Fruit fly (Drosophila melanogaster) whole organism, embryonic: ENCODE results near the gene Arp6.

Experiments
- Awh ChIP-seq: fragments of 200-800 bp; sonication (Bioruptor generic); IDR thresholded peaks from 2 replicates; pipeline ENCODE4, ENCODE4 v1.3.6; 2022; ENCODE audit warnings: missing biosample characterization, missing genetic modification characterization
- B-H2 ChIP-seq: fragments of 200-800 bp; sonication (Bioruptor generic); optimal IDR thresholded peaks from 2 replicates; lab custom pipeline; 2018; ENCODE audit warnings: missing biosample characterization, mild to moderate bottlenecking, missing genetic modification characterization
- CG10366 ChIP-seq: fragments of 200-800 bp; sonication (Bioruptor generic); IDR thresholded peaks from 2 replicates; pipeline ENCODE4 v1.3.6; 2022; ENCODE audit warnings: missing biosample characterization, missing genetic modification characterization
- CG10565 ChIP-seq: fragments of 200-800 bp; sonication (Bioruptor generic); optimal IDR thresholded peaks from 3 replicates; lab custom pipeline; 2016; ENCODE audit warnings: missing biosample characterization, mild to moderate bottlenecking, missing genetic modification characterization
- CG13287 ChIP-seq: fragments of 200-800 bp; sonication (Bioruptor generic); IDR thresholded peaks from 2 replicates; pipeline ENCODE4 v1.3.6; 2022; ENCODE audit warnings: missing biosample characterization, missing genetic modification characterization; ENCODE audit not compliant: partially characterized antibody
- CG13894 ChIP-seq: fragments of 200-800 bp; sonication (Bioruptor generic); optimal IDR thresholded peaks from 3 replicates; lab custom pipeline; 2018; ENCODE audit warnings: missing biosample characterization, mild to moderate bottlenecking, missing genetic modification characterization, moderate library complexity
- CG14710 ChIP-seq: fragments of 200-800 bp; sonication (Bioruptor generic); optimal IDR thresholded peaks from 3 replicates; lab custom pipeline; 2019; ENCODE audit warnings: missing biosample characterization, mild to moderate bottlenecking, missing genetic modification characterization, moderate library complexity
- CG17361 ChIP-seq: fragments of 200-800 bp; sonication (Bioruptor generic); IDR thresholded peaks from 3 replicates; pipeline ENCODE4 v1.3.6; 2022; ENCODE audit warnings: missing biosample characterization, missing genetic modification characterization
- CG17385 ChIP-seq: fragments of 200-800 bp; sonication (Bioruptor generic); optimal IDR thresholded peaks from 3 replicates; lab custom pipeline; 2018; ENCODE audit warnings: missing biosample characterization, mild to moderate bottlenecking, missing genetic modification characterization
- CG18764 ChIP-seq: fragments of 200-800 bp; sonication (Bioruptor generic); optimal IDR thresholded peaks from 3 replicates; lab custom pipeline; 2016; ENCODE audit warnings: missing biosample characterization, missing genetic modification characterization
- CG2678 ChIP-seq: fragments of 200-800 bp; sonication (Bioruptor generic); optimal IDR thresholded peaks from 3 replicates; lab custom pipeline; 2019; ENCODE audit warnings: missing biosample characterization, mild to moderate bottlenecking, missing genetic modification characterization, moderate library complexity
- CG30020 ChIP-seq: fragments of 200-800 bp; optimal IDR thresholded peaks from 2 replicates; lab custom pipeline; 2019; ENCODE audit warnings: missing biosample characterization, mild to moderate bottlenecking, missing genetic modification characterization, moderate library complexity
- CG30431 ChIP-seq: fragments of 200-800 bp; sonication (Bioruptor generic); optimal IDR thresholded peaks from 2 replicates; lab custom pipeline; 2017; ENCODE audit warnings: missing biosample characterization, missing genetic modification characterization
- CG3163 ChIP-seq: fragments of 200-800 bp; sonication (Bioruptor generic); optimal IDR thresholded peaks from 3 replicates; lab custom pipeline; 2016; ENCODE audit warnings: missing biosample characterization, missing genetic modification characterization
- CG34224 ChIP-seq: fragments of 200-800 bp; sonication (Bioruptor generic); IDR thresholded peaks from 3 replicates; pipeline ENCODE4 v1.3.6; 2022; ENCODE audit warnings: missing biosample characterization, missing genetic modification characterization; ENCODE audit not compliant: partially characterized antibody
- CG3995 ChIP-seq: fragments of 200-800 bp; sonication (Bioruptor generic); optimal IDR thresholded peaks from 3 replicates; lab custom pipeline; 2016; ENCODE audit warnings: missing biosample characterization, missing genetic modification characterization
- CG7271 ChIP-seq: fragments of 200-800 bp; sonication (Bioruptor generic); optimal IDR thresholded peaks from 2 replicates; lab custom pipeline; 2018; ENCODE audit warnings: missing biosample characterization, mild to moderate bottlenecking, missing genetic modification characterization, moderate library complexity
- CG7745 ChIP-seq: fragments of 200-800 bp; sonication (Bioruptor generic); optimal IDR thresholded peaks from 2 replicates; lab custom pipeline; 2018; ENCODE audit warnings: missing biosample characterization, mild to moderate bottlenecking, missing genetic modification characterization, moderate library complexity
- CG9727 ChIP-seq: fragments of 200-800 bp; sonication (Bioruptor generic); optimal IDR thresholded peaks from 3 replicates; lab custom pipeline; 2017; ENCODE audit warnings: missing biosample characterization, mild to moderate bottlenecking, missing genetic modification characterization
- CG9797 ChIP-seq: fragments of 200-800 bp; sonication (Bioruptor generic); optimal IDR thresholded peaks from 3 replicates; lab custom pipeline; 2018; ENCODE audit warnings: missing biosample characterization, mild to moderate bottlenecking, missing genetic modification characterization
- D ChIP-seq, 2 experiments: fragments of 200-800 bp in 1 of 2; fragments of >200 bp in 1 of 2; sonication (Bioruptor generic) in 1 of 2; optimal IDR thresholded peaks; 2 replicates in 1 of 2; 3 replicates in 1 of 2; lab custom pipeline; 2017; ENCODE audit warnings: mild to moderate bottlenecking in 1 of 2, missing biosample characterization in 1 of 2, missing genetic modification characterization in 1 of 2, missing genetic modification reagents in 1 of 2
- D19A ChIP-seq: fragments of 200-800 bp; optimal IDR thresholded peaks from 3 replicates; lab custom pipeline; 2019; ENCODE audit warnings: missing biosample characterization, mild to moderate bottlenecking, missing genetic modification characterization, moderate library complexity
- Dp ChIP-seq: fragments of 200-800 bp; sonication (Bioruptor generic); optimal IDR thresholded peaks from 2 replicates; lab custom pipeline; 2018; ENCODE audit warnings: missing biosample characterization, mild to moderate bottlenecking, missing genetic modification characterization, moderate library complexity
- Dref ChIP-seq: fragments of 200-800 bp; sonication (Bioruptor generic); IDR thresholded peaks from 2 replicates; pipeline ENCODE4 v1.3.6; 2022; ENCODE audit warnings: missing biosample characterization, missing genetic modification characterization
- Jarid2 ChIP-seq: fragments of 200-800 bp; sonication (Bioruptor generic); optimal IDR thresholded peaks from 3 replicates; lab custom pipeline; 2017; ENCODE audit warnings: mild to moderate bottlenecking, missing biosample characterization, missing genetic modification reagents, missing genetic modification characterization
- Opbp ChIP-seq: fragments of 200-800 bp; sonication (Bioruptor generic); IDR thresholded peaks from 3 replicates; pipeline ENCODE4 v1.3.6; 2022; ENCODE audit warnings: missing biosample characterization, missing genetic modification characterization; ENCODE audit not compliant: partially characterized antibody
- Rfx ChIP-seq: fragments of 200-800 bp; sonication (Bioruptor generic); IDR thresholded peaks from 2 replicates; pipeline ENCODE4 v1.3.6; 2022; ENCODE audit warnings: missing biosample characterization, missing genetic modification characterization
- Sox102F ChIP-seq: fragments of 200-800 bp; sonication (Bioruptor generic); optimal IDR thresholded peaks from 2 replicates; lab custom pipeline; 2018; ENCODE audit warnings: missing biosample characterization, mild to moderate bottlenecking, missing genetic modification characterization, moderate library complexity
- Sry-δ ChIP-seq: fragments of 200-800 bp; sonication (Bioruptor generic); optimal IDR thresholded peaks from 2 replicates; lab custom pipeline; 2016; ENCODE audit warnings: missing biosample characterization, missing genetic modification characterization
- Vsx1 ChIP-seq: fragments of 200-800 bp; sonication (Bioruptor generic); optimal IDR thresholded peaks from 2 replicates; lab custom pipeline; 2017; ENCODE audit warnings: missing biosample characterization, mild to moderate bottlenecking, missing genetic modification characterization, missing genetic modification reagents
- ab ChIP-seq: fragments of 200-800 bp; sonication (Bioruptor generic); optimal IDR thresholded peaks from 2 replicates; lab custom pipeline; 2016; ENCODE audit warnings: missing biosample characterization, missing genetic modification characterization
- disco-r ChIP-seq: fragments of 200-800 bp; sonication (Bioruptor generic); optimal IDR thresholded peaks from 2 replicates; lab custom pipeline; 2016; ENCODE audit warnings: missing biosample characterization, missing genetic modification characterization
- dmrt99B ChIP-seq: fragments of 200-800 bp; sonication (Bioruptor generic); optimal IDR thresholded peaks from 2 replicates; lab custom pipeline; 2018; ENCODE audit warnings: missing biosample characterization, mild to moderate bottlenecking, missing genetic modification characterization, moderate library complexity
- esg ChIP-seq: fragments of 200-800 bp; sonication (Bioruptor generic); conservative IDR thresholded peaks from 2 replicates; pipeline ENCODE4 v1.3.6; 2022; ENCODE audit warnings: missing biosample characterization, missing genetic modification characterization
- gfzf ChIP-seq: fragments of 200-800 bp; sonication (Bioruptor generic); optimal IDR thresholded peaks from 2 replicates; lab custom pipeline; 2016; ENCODE audit warnings: missing biosample characterization, mild to moderate bottlenecking, missing genetic modification characterization, moderate library complexity
- gro ChIP-seq: fragments of 200-800 bp; sonication (Bioruptor generic); optimal IDR thresholded peaks from 2 replicates; lab custom pipeline; 2016; ENCODE audit warnings: missing biosample characterization, missing genetic modification characterization
- gt ChIP-seq: fragments of 200-800 bp; sonication (Bioruptor generic); IDR thresholded peaks from 2 replicates; pipeline ENCODE4 v1.3.6; 2022; ENCODE audit warnings: missing biosample characterization, missing genetic modification characterization
- hb ChIP-seq: fragments of 200-800 bp; sonication (Bioruptor generic); IDR thresholded peaks from 3 replicates; pipeline ENCODE4 v1.3.6; 2022; ENCODE audit warnings: missing biosample characterization, missing genetic modification characterization; ENCODE audit not compliant: partially characterized antibody
- jigr1 ChIP-seq: fragments of 200-800 bp; sonication (Bioruptor generic); IDR thresholded peaks from 3 replicates; pipeline ENCODE4 v1.3.6; 2022; ENCODE audit warnings: missing biosample characterization, missing genetic modification characterization
- klu ChIP-seq: fragments of 200-800 bp; sonication (Bioruptor generic); IDR thresholded peaks from 2 replicates; pipeline ENCODE4 v1.3.6; 2022; ENCODE audit warnings: missing biosample characterization, missing genetic modification characterization
- oc ChIP-seq: fragments of 200-800 bp; sonication (Bioruptor generic); optimal IDR thresholded peaks from 2 replicates; lab custom pipeline; 2018; ENCODE audit warnings: missing biosample characterization, mild to moderate bottlenecking, missing genetic modification characterization, moderate library complexity
- onecut ChIP-seq: fragments of 200-800 bp; sonication (Bioruptor generic); IDR thresholded peaks from 2 replicates; pipeline ENCODE4 v1.3.6; 2022; ENCODE audit warnings: missing biosample characterization, missing genetic modification characterization
- prd ChIP-seq, 3 experiments: fragments of >200 bp in 2 of 3; fragments of 200-800 bp in 1 of 3; sonication (Bioruptor generic) in 1 of 3; optimal IDR thresholded peaks in 2 of 3; IDR thresholded peaks in 1 of 3; 2 replicates in 2 of 3; 3 replicates in 1 of 3; pipeline versions ENCODE4 v1.3.6 to Lab custom; 2017 to 2022; ENCODE audit warnings: missing biosample characterization in 1 of 3, missing genetic modification characterization in 1 of 3
- row ChIP-seq: fragments of 200-800 bp; sonication (Bioruptor generic); IDR thresholded peaks from 3 replicates; pipeline ENCODE4 v1.3.6; 2022; ENCODE audit warnings: missing biosample characterization, missing genetic modification characterization
- sisA ChIP-seq: fragments of 200-800 bp; sonication (Bioruptor generic); IDR thresholded peaks from 2 replicates; pipeline ENCODE4 v1.3.6; 2022; ENCODE audit warnings: missing biosample characterization, missing genetic modification characterization
- stc ChIP-seq: fragments of 200-800 bp; sonication (Bioruptor generic); IDR thresholded peaks from 2 replicates; pipeline ENCODE4 v1.3.6; 2022; ENCODE audit warnings: missing biosample characterization, missing genetic modification characterization
- tna ChIP-seq: fragments of 200-800 bp; sonication (Bioruptor generic); IDR thresholded peaks from 2 replicates; pipeline ENCODE4 v1.3.6; 2022; ENCODE audit warnings: missing biosample characterization, missing genetic modification characterization; ENCODE audit not compliant: partially characterized antibody
- unc-4 ChIP-seq: fragments of 200-800 bp; sonication (Bioruptor generic); IDR thresholded peaks from 2 replicates; pipeline ENCODE4 v1.3.6; 2022; ENCODE audit warnings: missing biosample characterization, missing genetic modification characterization; ENCODE audit not compliant: partially characterized antibody
- wor ChIP-seq: fragments of 200-800 bp; sonication (Bioruptor generic); IDR thresholded peaks from 2 replicates; pipeline ENCODE4 v1.3.6; 2022; ENCODE audit warnings: missing biosample characterization, missing genetic modification characterization
- zf30C ChIP-seq: fragments of 200-800 bp; sonication (Bioruptor generic); optimal IDR thresholded peaks from 3 replicates; lab custom pipeline; 2018; ENCODE audit warnings: missing biosample characterization, mild to moderate bottlenecking, missing genetic modification characterization

Arp6 gene

dm6 chrX:15710751-15711179 is 26.2 kb downstream of the Arp6 start:
- no peak for TF ChIP-seq CG34224 (GFP tag; lab: Robert Waterston, UW)
- peak; percentile 23; the same call in 1 of the 3 replicates for TF ChIP-seq CG17361 (GFP tag; lab: Robert Waterston, UW)
- no peak for TF ChIP-seq CG10366 (GFP tag; lab: Robert Waterston, UW)
- no peak for TF ChIP-seq D19A (tag; lab: Kevin White, UChicago)
- TF ChIP-seq zf30C, result no peak
- no peak for TF ChIP-seq CG17385
- TF ChIP-seq onecut, result no peak
- TF ChIP-seq jigr1, result no peak
- no peak for TF ChIP-seq CG10565 (GFP tag; lab: Kevin White, UChicago)
- TF ChIP-seq disco-r (GFP tag; lab: Kevin White, UChicago), result no peak
- peak; percentile 20 for TF ChIP-seq CG30020 (tag; lab: Kevin White, UChicago)
- TF ChIP-seq Rfx (GFP tag; lab: Robert Waterston, UW), result no peak
- TF ChIP-seq ab (GFP tag; lab: Kevin White, UChicago), result no peak
- no peak for TF ChIP-seq prd (optimal IDR thresholded peaks at IDR 0.05; lab: Kevin White, UChicago)
- no peak for TF ChIP-seq prd (GFP tag; IDR thresholded peaks at IDR 0.05; lab: Robert Waterston, UW)
- peak; percentile 61 for TF ChIP-seq gfzf
- peak; percentile 85 for TF ChIP-seq CG3995 (GFP tag; lab: Kevin White, UChicago)
- peak; percentile 3 for TF ChIP-seq Dp
- TF ChIP-seq sisA (GFP tag; lab: Robert Waterston, UW), result no peak
- no peak for TF ChIP-seq tna (GFP tag; lab: Robert Waterston, UW)
- TF ChIP-seq CG3163, result no peak
- TF ChIP-seq B-H2 (GFP tag; lab: Kevin White, UChicago), result no peak
- TF ChIP-seq Awh (GFP tag; lab: Robert Waterston, UW), result no peak
- TF ChIP-seq CG2678 (tag; lab: Kevin White, UChicago), result no peak
- TF ChIP-seq Vsx1 (GFP tag; lab: Kevin White, UChicago), result no peak
- TF ChIP-seq wor (GFP tag; lab: Robert Waterston, UW), result no peak
- no peak for TF ChIP-seq CG13894
- TF ChIP-seq CG9797, result peak; percentile 42
- TF ChIP-seq stc, result no peak
- no peak for TF ChIP-seq Opbp
- no peak for TF ChIP-seq CG13287 (GFP tag; lab: Robert Waterston, UW)
- TF ChIP-seq hb (GFP tag; lab: Robert Waterston, UW), result no peak
- TF ChIP-seq Dref (GFP tag; lab: Robert Waterston, UW), result no peak
- TF ChIP-seq CG9727 (GFP tag; lab: Kevin White, UChicago), result peak; percentile 5
- TF ChIP-seq Jarid2 (GFP tag; lab: Kevin White, UChicago), result no peak
- TF ChIP-seq oc (tag; lab: Kevin White, UChicago), result no peak
- peak; percentile 20; the same call in 1 of the 3 replicates for TF ChIP-seq row (GFP tag; lab: Robert Waterston, UW)
- no peak for TF ChIP-seq dmrt99B (tag; lab: Kevin White, UChicago)
- TF ChIP-seq gt, result no peak
- TF ChIP-seq CG30431, result no peak
- no peak for TF ChIP-seq CG18764 (GFP tag; lab: Kevin White, UChicago)
- TF ChIP-seq Sox102F (GFP tag; lab: Kevin White, UChicago), result no peak
- no peak for TF ChIP-seq D (optimal IDR thresholded peaks at IDR 0.05; lab: Kevin White, UChicago)
- no peak for TF ChIP-seq D (GFP tag; optimal IDR thresholded peaks at IDR 0.05; lab: Kevin White, UChicago)
- no peak for TF ChIP-seq gro (GFP tag; lab: Kevin White, UChicago)
- TF ChIP-seq unc-4 (GFP tag; lab: Robert Waterston, UW), result no peak
- no peak for TF ChIP-seq esg
- TF ChIP-seq CG7271 (tag; lab: Kevin White, UChicago), result no peak
- no peak for TF ChIP-seq CG7745 (tag; lab: Kevin White, UChicago)
- TF ChIP-seq klu, result no peak
- TF ChIP-seq Sry-δ (GFP tag; lab: Kevin White, UChicago), result no peak
- peak; percentile 72 for TF ChIP-seq CG14710 (tag; lab: Kevin White, UChicago)
